Worm (Caenorhabditis elegans) whole organism, L4 larva: ENCODE measurements around the gene his-24.
A peak's percentile ranks its signal among the peaks of the same experiment; 100 is the strongest.

ENCODE experiments used
- D1046.2 ChIP-seq: fragments of 200-800 bp; sonication (Bioruptor generic); IDR thresholded peaks from 2 replicates; pipeline ENCODE4 v1.3.6; 2022; ENCODE audit warnings: missing genetic modification characterization, missing compliant biosample characterization
- T20F7.1 ChIP-seq: fragments of 200-800 bp; sonication (Bioruptor generic); optimal IDR thresholded peaks from 2 replicates; lab custom pipeline; 2018; ENCODE audit warnings: mild to moderate bottlenecking, missing genetic modification characterization, missing compliant biosample characterization
- T26A8.4 ChIP-seq: fragments of 200-800 bp; sonication (Bioruptor generic); IDR thresholded peaks from 2 replicates; pipeline ENCODE4 v1.3.6; 2022; ENCODE audit warnings: missing genetic modification characterization, missing compliant biosample characterization
- Y105C5A.15 ChIP-seq: fragments of 200-800 bp; sonication (Bioruptor generic); IDR thresholded peaks from 2 replicates; pipeline ENCODE4 v1.3.6; 2022; ENCODE audit warnings: missing genetic modification characterization, missing compliant biosample characterization
- Y75B8A.6 ChIP-seq: fragments of 200-800 bp; sonication (Bioruptor generic); IDR thresholded peaks from 2 replicates; pipeline ENCODE4 v1.3.6; 2022; ENCODE audit warnings: missing genetic modification reagents, missing genetic modification characterization, missing compliant biosample characterization
- ZK337.2 ChIP-seq: fragments of 200-800 bp; sonication (Bioruptor generic); IDR thresholded peaks from 2 replicates; pipeline ENCODE4 v1.3.6; 2022; ENCODE audit warnings: missing genetic modification reagents, missing genetic modification characterization, missing compliant biosample characterization
- ama-1 ChIP-seq: fragments of 150-350 bp; optimal IDR thresholded peaks from 2 replicates; lab custom pipeline; 2014; ENCODE audit warnings: inconsistent platforms, mixed read lengths
- attf-4 ChIP-seq: sonication (generic microtip); optimal IDR thresholded peaks from 3 replicates; lab custom pipeline; 2017; ENCODE audit warnings: missing biosample characterization, missing genetic modification characterization
- ceh-44 ChIP-seq: fragments of 200-800 bp; sonication (Bioruptor generic); IDR thresholded peaks from 2 replicates; pipeline ENCODE4 v1.3.6; 2022; ENCODE audit warnings: missing genetic modification reagents, missing genetic modification characterization, missing compliant biosample characterization
- ceh-62 ChIP-seq: sonication (generic microtip); optimal IDR thresholded peaks from 2 replicates; lab custom pipeline; 2017; ENCODE audit warnings: missing biosample characterization, missing genetic modification characterization
- cey-2 ChIP-seq: sonication (generic microtip); optimal IDR thresholded peaks from 3 replicates; lab custom pipeline; 2017; ENCODE audit warnings: missing genetic modification characterization, mild to moderate bottlenecking, missing compliant biosample characterization, antibody characterized with exemption, borderline replicate concordance; ENCODE audit not compliant: insufficient read depth
- daf-12 ChIP-seq: fragments of 150-350 bp; optimal IDR thresholded peaks from 2 replicates; lab custom pipeline; 2014; ENCODE audit warnings: missing biosample characterization, missing genetic modification reagents, missing genetic modification characterization
- daf-19 ChIP-seq: fragments of 200-800 bp; sonication (Bioruptor generic); conservative IDR thresholded peaks from 2 replicates; pipeline ENCODE4 v1.3.6; 2022; ENCODE audit warnings: missing genetic modification characterization, missing compliant biosample characterization
- dmd-9 ChIP-seq: fragments of 200-800 bp; sonication (Bioruptor generic); IDR thresholded peaks from 2 replicates; pipeline ENCODE4 v1.3.6; 2022; ENCODE audit warnings: missing genetic modification reagents, missing genetic modification characterization, missing compliant biosample characterization
- duxl-1 ChIP-seq: sonication (generic microtip); optimal IDR thresholded peaks from 2 replicates; lab custom pipeline; 2016; ENCODE audit warnings: mild to moderate bottlenecking, missing genetic modification characterization, moderate library complexity, missing compliant biosample characterization; ENCODE audit not compliant: poor library complexity
- egl-27 ChIP-seq: sonication (generic microtip); optimal IDR thresholded peaks from 3 replicates; lab custom pipeline; 2017; ENCODE audit warnings: missing biosample characterization, missing genetic modification reagents, missing genetic modification characterization
- egl-43 ChIP-seq: fragments of 200-800 bp; sonication (Bioruptor generic); IDR thresholded peaks from 2 replicates; pipeline ENCODE4 v1.3.6; 2022; ENCODE audit warnings: missing genetic modification reagents, missing genetic modification characterization, missing compliant biosample characterization
- hlh-11 ChIP-seq: fragments of 200-800 bp; sonication (Bioruptor generic); optimal IDR thresholded peaks from 2 replicates; lab custom pipeline; 2018; ENCODE audit warnings: mild to moderate bottlenecking, missing genetic modification characterization, missing compliant biosample characterization
- hlh-30 ChIP-seq: sonication (generic microtip); optimal IDR thresholded peaks from 2 replicates; lab custom pipeline; 2017; ENCODE audit warnings: antibody characterized with exemption, mild to moderate bottlenecking, missing genetic modification characterization, missing compliant biosample characterization; ENCODE audit not compliant: insufficient read depth
- hmg-1.1 ChIP-seq: fragments of 200-800 bp; sonication (Bioruptor generic); IDR thresholded peaks from 2 replicates; pipeline ENCODE4 v1.3.6; 2022; ENCODE audit warnings: missing genetic modification reagents, missing genetic modification characterization, missing compliant biosample characterization
- lin-15B ChIP-seq: fragments of 150-350 bp; sonication (generic microtip); optimal IDR thresholded peaks from 3 replicates; lab custom pipeline; 2014; ENCODE audit warnings: missing biosample characterization, missing genetic modification characterization
- lin-39 ChIP-seq: fragments of 150-350 bp; optimal IDR thresholded peaks from 2 replicates; lab custom pipeline; 2014; ENCODE audit warnings: missing biosample characterization, missing genetic modification reagents, missing genetic modification characterization
- madf-5 ChIP-seq, 2 experiments: fragments of 200-800 bp; sonication (Bioruptor generic); IDR thresholded peaks; 2 replicates each; pipeline ENCODE4 v1.3.6; 2022; ENCODE audit warnings: missing compliant biosample characterization in 2 of 2, missing genetic modification characterization in 2 of 2
- nhr-102 ChIP-seq: sonication (generic microtip); optimal IDR thresholded peaks from 2 replicates; lab custom pipeline; 2016; ENCODE audit warnings: mild to moderate bottlenecking, missing genetic modification characterization, moderate library complexity, missing compliant biosample characterization
- nhr-11 ChIP-seq: fragments of 150-350 bp; optimal IDR thresholded peaks from 2 replicates; lab custom pipeline; 2014; ENCODE audit warnings: missing biosample characterization, missing genetic modification characterization
- nhr-41 ChIP-seq: fragments of 200-800 bp; sonication (Bioruptor generic); IDR thresholded peaks from 2 replicates; pipeline ENCODE4 v1.3.6; 2022; ENCODE audit warnings: missing genetic modification reagents, missing genetic modification characterization, missing compliant biosample characterization
- nhr-6 ChIP-seq: fragments of 150-350 bp; optimal IDR thresholded peaks from 2 replicates; lab custom pipeline; 2014; ENCODE audit warnings: missing biosample characterization, missing genetic modification characterization
- pha-4 ChIP-seq, 2 experiments: fragments of 150-350 bp in 1 of 2; fragments of 200-800 bp in 1 of 2; sonication (Bioruptor generic) in 1 of 2; IDR thresholded peaks in 1 of 2; optimal IDR thresholded peaks in 1 of 2; 2 replicates each; pipeline versions ENCODE4 v1.3.6 to Lab custom; 2014 to 2022; ENCODE audit warnings: missing genetic modification characterization in 2 of 2, missing genetic modification reagents in 2 of 2, missing biosample characterization in 1 of 2, missing compliant biosample characterization in 1 of 2
- pqm-1 ChIP-seq: sonication (generic microtip); optimal IDR thresholded peaks from 2 replicates; lab custom pipeline; 2017; ENCODE audit warnings: missing biosample characterization, missing genetic modification characterization
- sdz-12 ChIP-seq: fragments of 200-800 bp; sonication (Bioruptor generic); optimal IDR thresholded peaks from 2 replicates; lab custom pipeline; 2018; ENCODE audit warnings: mild to moderate bottlenecking, missing genetic modification characterization, missing compliant biosample characterization
- set-16 ChIP-seq: fragments of 200-800 bp; sonication (Bioruptor generic); IDR thresholded peaks from 2 replicates; pipeline ENCODE4 v1.3.6; 2022; ENCODE audit warnings: missing genetic modification reagents, missing genetic modification characterization, missing compliant biosample characterization
- skn-1 ChIP-seq: fragments of 150-350 bp; optimal IDR thresholded peaks from 2 replicates; lab custom pipeline; 2014; ENCODE audit warnings: missing biosample characterization, missing genetic modification characterization
- snpc-1.2 ChIP-seq: fragments of 200-800 bp; sonication (Bioruptor generic); IDR thresholded peaks from 2 replicates; pipeline ENCODE4 v1.3.6; 2022; ENCODE audit warnings: missing genetic modification reagents, missing genetic modification characterization, missing compliant biosample characterization
- spr-1 ChIP-seq: sonication (generic microtip); optimal IDR thresholded peaks from 2 replicates; lab custom pipeline; 2016; ENCODE audit warnings: mild to moderate bottlenecking, missing genetic modification characterization, missing compliant biosample characterization
- unc-62 ChIP-seq, 3 experiments: fragments of 150-350 bp in 1 of 3; sonication (generic microtip); optimal IDR thresholded peaks in 2 of 3; peaks in 1 of 3; 1 replicate in 1 of 3; 2 replicates in 2 of 3; lab custom pipeline; 2014 to 2017; ENCODE audit warnings: missing biosample characterization in 3 of 3, missing genetic modification characterization in 3 of 3, missing genetic modification reagents in 3 of 3, missing genotype in 1 of 3
- zag-1 ChIP-seq: fragments of 150-350 bp; optimal IDR thresholded peaks from 2 replicates; lab custom pipeline; 2014; ENCODE audit warnings: missing biosample characterization, missing genetic modification characterization

The his-24 gene

DNA sequence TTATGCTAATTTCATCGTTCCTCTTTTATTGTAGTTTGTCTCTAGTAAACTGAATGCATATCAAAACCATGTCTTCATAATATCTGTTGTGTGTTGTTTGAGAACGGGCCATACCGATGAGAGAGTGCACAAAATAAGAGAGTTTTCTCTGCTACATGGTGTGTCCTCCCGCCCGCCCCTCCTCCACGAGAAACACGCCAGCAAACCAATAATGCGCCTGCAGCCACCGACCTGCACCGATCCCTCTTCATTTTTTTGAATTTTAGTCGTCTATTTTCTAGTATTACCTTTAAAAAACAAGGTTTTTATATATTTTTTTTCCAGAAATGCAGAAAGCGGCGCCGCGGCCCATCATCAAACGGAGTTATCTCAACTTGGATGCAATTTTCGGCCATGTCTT is 9.6 kb upstream of the his-24 start, which contains the start of gene gfi-3 (continued):
- TF ChIP-seq attf-4 (tag; lab: Kevin White, UChicago) (no peak), pha-4 (GFP tag; IDR thresholded peaks at IDR 0.05; lab: Robert Waterston, UW) (peak; percentile 78), pha-4 (tag; optimal IDR thresholded peaks at IDR 0.05; lab: Kevin White, UChicago) (no peak), madf-5 (GFP tag; IDR thresholded peaks at IDR 0.05; lab: Robert Waterston, UW) (no peak), nhr-11 (peak; percentile 43), egl-27 (tag; lab: Kevin White, UChicago) (no peak), hmg-1.1 (GFP tag; lab: Robert Waterston, UW) (peak; percentile 76), ceh-62 (tag; lab: Kevin White, UChicago) (no peak), Y105C5A.15 (GFP tag; lab: Robert Waterston, UW) (no peak), dmd-9 (GFP tag; lab: Robert Waterston, UW) (no peak), D1046.2 (no peak), egl-43 (GFP tag; lab: Robert Waterston, UW) (peak; percentile 64; the same call in 1 of the 2 replicates), T26A8.4 (GFP tag; lab: Robert Waterston, UW) (peak; percentile 77), nhr-6 (peak; percentile 29), daf-19 (no peak), Y75B8A.6 (GFP tag; lab: Robert Waterston, UW) (no peak), ZK337.2 (GFP tag; lab: Robert Waterston, UW) (no peak), snpc-1.2 (GFP tag; lab: Robert Waterston, UW) (no peak), daf-12 (tag; lab: Kevin White, UChicago) (no peak), nhr-41 (GFP tag; lab: Robert Waterston, UW) (no peak), lin-15B (no peak)

DNA sequence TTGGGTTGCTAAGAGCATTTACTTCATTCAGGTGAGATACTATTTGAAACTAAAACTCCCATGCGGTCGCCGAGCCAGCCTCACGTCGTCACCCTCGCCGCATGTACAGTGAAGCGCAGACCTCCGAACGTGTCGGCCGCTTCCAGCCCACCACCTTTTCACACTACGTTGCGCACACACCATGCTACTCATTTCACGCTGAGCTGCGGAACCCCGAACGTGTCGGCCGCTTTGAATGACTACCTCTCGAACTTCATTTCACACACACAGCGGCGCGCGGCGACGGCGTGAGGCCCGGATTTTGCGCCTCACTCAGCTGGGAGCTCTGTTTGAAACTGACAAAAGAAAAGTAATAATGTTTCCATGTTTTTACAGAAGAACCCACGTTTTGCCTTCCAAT is 8.3 kb upstream of the his-24 start:
- no peak for TF ChIP-seq ama-1
- no peak for TF ChIP-seq pha-4 (GFP tag; IDR thresholded peaks at IDR 0.05; lab: Robert Waterston, UW)
- TF ChIP-seq pha-4 (tag; optimal IDR thresholded peaks at IDR 0.05; lab: Kevin White, UChicago): no peak
- peak; percentile 4 for TF ChIP-seq hlh-11 (tag; lab: Kevin White, UChicago)
- 0 out of 2 replicates have a peak, but pooled peaks have one; percentile 52 for TF ChIP-seq D1046.2
- no peak for TF ChIP-seq Y75B8A.6 (GFP tag; lab: Robert Waterston, UW)
- TF ChIP-seq spr-1 (tag; lab: Kevin White, UChicago): no peak
- no peak for TF ChIP-seq lin-39
- peak; percentile 76 for TF ChIP-seq set-16
- TF ChIP-seq T20F7.1 (GFP tag; lab: Kevin White, UChicago): no peak
- TF ChIP-seq skn-1 (tag; lab: Kevin White, UChicago): no peak
- TF ChIP-seq, all 104 proteins: peak for 3

DNA sequence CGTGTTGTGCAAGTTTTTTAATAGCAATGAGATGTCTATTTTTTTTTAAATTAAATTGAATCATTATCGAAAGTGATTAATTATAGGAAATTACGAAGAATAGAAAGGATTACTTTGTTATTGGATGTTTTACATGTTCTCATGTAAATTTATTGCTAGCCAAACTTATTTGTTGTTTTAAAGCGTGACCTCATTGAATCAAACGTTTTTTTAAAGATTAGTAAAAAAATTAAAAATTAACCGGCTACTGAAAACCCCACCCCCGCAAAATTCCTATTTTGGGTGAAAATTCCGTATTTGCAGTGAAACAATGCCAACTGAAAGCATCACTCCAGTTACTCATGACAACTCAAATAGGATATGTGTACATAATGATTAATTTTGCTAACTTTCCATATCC is 5.1 kb upstream of the his-24 start, which contains the start of gene M163.8:
M163.8 (plus strand) TSS at position 301 of the 400 bp plus-strand sequence.
- TF ChIP-seq nhr-102 (tag; lab: Kevin White, UChicago) (no peak), duxl-1 (tag; lab: Kevin White, UChicago) (no peak), cey-2 (no peak), ceh-44 (GFP tag; lab: Robert Waterston, UW) (no peak), zag-1 (tag; lab: Kevin White, UChicago) (no peak), pqm-1 (no peak), hlh-11 (tag; lab: Kevin White, UChicago) (no peak), sdz-12 (GFP tag; lab: Kevin White, UChicago) (no peak)

DNA sequence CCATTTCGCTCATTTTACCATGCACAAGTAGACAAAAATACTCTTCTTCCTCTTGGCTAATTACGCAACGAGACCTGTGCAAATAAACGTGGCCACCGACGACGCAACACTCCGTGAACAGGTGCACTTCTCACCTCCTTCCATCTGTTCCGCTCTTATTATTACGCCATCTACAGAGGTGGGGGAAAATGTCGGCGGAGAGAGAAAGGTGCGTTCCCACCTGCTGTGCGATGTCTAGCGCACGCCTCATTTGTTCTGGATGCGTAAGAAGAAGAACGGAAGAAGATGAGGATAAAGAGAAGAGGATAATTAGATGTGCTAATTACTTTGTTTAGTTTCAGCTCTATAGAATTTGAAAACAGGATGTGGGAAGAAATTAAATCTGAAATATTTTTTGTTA is 3.4 kb upstream of the his-24 start:
- TF ChIP-seq nhr-11 (no peak), unc-62 (GFP tag; optimal IDR thresholded peaks at IDR 0.05 in 1 of 2; lab: Kevin White, UChicago) (peak in 1 of 2 experiments; percentile 7), unc-62 (tag; optimal IDR thresholded peaks at IDR 0.05; lab: Kevin White, UChicago) (no peak), hlh-30 (tag; lab: Kevin White, UChicago) (no peak)
